Worm (Caenorhabditis elegans) whole organism, L3 larva: ENCODE measurements around the gene snr-5.

Experiments
- R02D3.7 ChIP-seq: fragments of 150-350 bp; optimal IDR thresholded peaks from 2 replicates; lab custom pipeline; 2014; ENCODE audit warnings: missing biosample characterization, missing genetic modification characterization
- elt-1 ChIP-seq: fragments of 150-350 bp; optimal IDR thresholded peaks from 2 replicates; lab custom pipeline; 2014; ENCODE audit warnings: missing biosample characterization, missing genetic modification characterization
- nfya-1 ChIP-seq: sonication (generic microtip); optimal IDR thresholded peaks from 2 replicates; lab custom pipeline; 2017; ENCODE audit warnings: missing genetic modification characterization, mild to moderate bottlenecking, missing compliant biosample characterization, antibody characterized with exemption, moderate library complexity; ENCODE audit not compliant: insufficient read depth
- nhr-76 ChIP-seq: fragments of 150-350 bp; sonication (generic microtip); optimal IDR thresholded peaks from 5 replicates; lab custom pipeline; 2014; ENCODE audit warnings: missing biosample characterization, missing genetic modification characterization
- pha-4 ChIP-seq: fragments of 150-350 bp; optimal IDR thresholded peaks from 2 replicates; lab custom pipeline; 2014; ENCODE audit warnings: missing biosample characterization, missing genetic modification reagents, missing genetic modification characterization

- TF ChIP-seq nfya-1 (tag; lab: Kevin White, UChicago) (no peak), elt-1 (tag; lab: Kevin White, UChicago) (no peak), R02D3.7 (tag; lab: Kevin White, UChicago) (no peak), nhr-76 (tag; lab: Kevin White, UChicago) (no peak), pha-4 (no peak)
Observed at ce11 chrIII:7859313-7859712, 2.6 kb upstream of the snr-5 start, which contains the start of gene tomm-7.
